Fruit fly (Drosophila melanogaster) whole organism, embryonic: Measurements from ENCODE around the gene CG12206.

Source experiments
- BEAF-32 ChIP-seq: fragments of 200-800 bp; sonication (Bioruptor generic); optimal IDR thresholded peaks from 3 replicates; lab custom pipeline; 2017; ENCODE audit warnings: missing biosample characterization, missing genetic modification characterization, mild to moderate bottlenecking, moderate library complexity, missing genetic modification reagents
- Bdp1 ChIP-seq: fragments of 200-800 bp; sonication (Bioruptor generic); optimal IDR thresholded peaks from 3 replicates; lab custom pipeline; 2016; ENCODE audit warnings: missing biosample characterization, missing genetic modification characterization
- CG10209 ChIP-seq: fragments of 200-800 bp; sonication (Bioruptor generic); optimal IDR thresholded peaks from 3 replicates; lab custom pipeline; 2017; ENCODE audit warnings: missing biosample characterization, mild to moderate bottlenecking, missing genetic modification characterization, missing genetic modification reagents
- CG11247 ChIP-seq: fragments of 200-800 bp; sonication (Bioruptor generic); IDR thresholded peaks from 2 replicates; pipeline ENCODE4 v1.3.6; 2022; ENCODE audit warnings: missing biosample characterization, missing genetic modification characterization
- CG13775 ChIP-seq: fragments of 200-800 bp; sonication (Bioruptor generic); optimal IDR thresholded peaks from 3 replicates; lab custom pipeline; 2017; ENCODE audit warnings: missing biosample characterization, mild to moderate bottlenecking, missing genetic modification characterization
- CG14965 ChIP-seq: fragments of 200-800 bp; sonication (Bioruptor generic); optimal IDR thresholded peaks from 2 replicates; lab custom pipeline; 2016; ENCODE audit warnings: missing biosample characterization, missing genetic modification characterization, borderline replicate concordance
- CG15696 ChIP-seq: fragments of 200-800 bp; sonication (Bioruptor generic); optimal IDR thresholded peaks from 2 replicates; lab custom pipeline; 2019; ENCODE audit warnings: missing biosample characterization, mild to moderate bottlenecking, missing genetic modification characterization, moderate library complexity
- CG17186 ChIP-seq: fragments of 200-800 bp; sonication (Bioruptor generic); optimal IDR thresholded peaks from 3 replicates; lab custom pipeline; 2017; ENCODE audit warnings: missing biosample characterization, missing genetic modification reagents, missing genetic modification characterization
- CG17612 ChIP-seq: fragments of 200-800 bp; sonication (Bioruptor generic); IDR thresholded peaks from 2 replicates; pipeline ENCODE4 v1.3.6; 2022; ENCODE audit warnings: missing biosample characterization, missing genetic modification characterization
- CG18011 ChIP-seq: fragments of 200-800 bp; sonication (Bioruptor generic); optimal IDR thresholded peaks from 2 replicates; lab custom pipeline; 2017; ENCODE audit warnings: missing biosample characterization, missing genetic modification characterization, mild to moderate bottlenecking, moderate library complexity, missing genotype
- CG18599 ChIP-seq: fragments of 200-800 bp; sonication (Bioruptor generic); optimal IDR thresholded peaks from 3 replicates; lab custom pipeline; 2017; ENCODE audit warnings: missing biosample characterization, missing genetic modification characterization, mild to moderate bottlenecking, moderate library complexity, missing genetic modification reagents
- CG30020 ChIP-seq: fragments of 200-800 bp; optimal IDR thresholded peaks from 2 replicates; lab custom pipeline; 2019; ENCODE audit warnings: missing biosample characterization, mild to moderate bottlenecking, missing genetic modification characterization, moderate library complexity
- CG3065 ChIP-seq: fragments of 200-800 bp; sonication (Bioruptor generic); optimal IDR thresholded peaks from 2 replicates; lab custom pipeline; 2016; ENCODE audit warnings: missing biosample characterization, missing genetic modification characterization
- CG33213 ChIP-seq: fragments of 200-800 bp; sonication (Bioruptor generic); optimal IDR thresholded peaks from 3 replicates; lab custom pipeline; 2016; ENCODE audit warnings: missing biosample characterization, missing genetic modification characterization
- CG3847 ChIP-seq: fragments of 200-800 bp; sonication (Bioruptor generic); IDR thresholded peaks from 2 replicates; pipeline ENCODE4 v1.3.6; 2022; ENCODE audit warnings: missing biosample characterization, missing genetic modification characterization
- CG6689 ChIP-seq: fragments of 200-800 bp; sonication (Bioruptor generic); IDR thresholded peaks from 2 replicates; pipeline ENCODE4 v1.3.6; 2022; ENCODE audit warnings: missing biosample characterization, missing genetic modification characterization
- CG6813 ChIP-seq: fragments of 200-800 bp; sonication (Bioruptor generic); optimal IDR thresholded peaks from 2 replicates; lab custom pipeline; 2017; ENCODE audit warnings: missing biosample characterization, missing genetic modification characterization, mild to moderate bottlenecking, moderate library complexity, missing genetic modification reagents
- CG7786 ChIP-seq: fragments of 200-800 bp; sonication (Bioruptor generic); optimal IDR thresholded peaks from 2 replicates; lab custom pipeline; 2016; ENCODE audit warnings: missing biosample characterization, missing genetic modification characterization
- CG9797 ChIP-seq: fragments of 200-800 bp; sonication (Bioruptor generic); optimal IDR thresholded peaks from 3 replicates; lab custom pipeline; 2018; ENCODE audit warnings: missing biosample characterization, mild to moderate bottlenecking, missing genetic modification characterization
- CG9817 ChIP-seq: fragments of 200-800 bp; sonication (Bioruptor generic); optimal IDR thresholded peaks from 2 replicates; lab custom pipeline; 2018; ENCODE audit warnings: missing biosample characterization, mild to moderate bottlenecking, missing genetic modification characterization, moderate library complexity
- CrebB ChIP-seq: fragments of 200-800 bp; sonication (Bioruptor generic); optimal IDR thresholded peaks from 3 replicates; lab custom pipeline; 2018; ENCODE audit warnings: missing biosample characterization, mild to moderate bottlenecking, missing genetic modification characterization
- Doc2 ChIP-seq: fragments of 200-800 bp; sonication (Bioruptor generic); IDR thresholded peaks from 2 replicates; pipeline ENCODE4 v1.3.6; 2022; ENCODE audit warnings: missing biosample characterization, missing genetic modification characterization
- Fer1 ChIP-seq: fragments of 200-800 bp; sonication (Bioruptor generic); optimal IDR thresholded peaks from 2 replicates; lab custom pipeline; 2017; ENCODE audit warnings: missing biosample characterization, mild to moderate bottlenecking, missing genetic modification characterization
- Gsc ChIP-seq: fragments of 200-800 bp; sonication (Bioruptor generic); IDR thresholded peaks from 2 replicates; pipeline ENCODE4 v1.3.6; 2022; ENCODE audit warnings: missing biosample characterization, missing genetic modification characterization
- Gug ChIP-seq: fragments of 200-800 bp; sonication (Bioruptor generic); IDR thresholded peaks from 4 replicates; pipeline ENCODE4 v1.3.6; 2022; ENCODE audit warnings: missing biosample characterization, missing genetic modification characterization
- HLHmδ ChIP-seq: fragments of 200-800 bp; sonication (Bioruptor generic); optimal IDR thresholded peaks from 2 replicates; lab custom pipeline; 2018; ENCODE audit warnings: missing biosample characterization, mild to moderate bottlenecking, missing genetic modification characterization, moderate library complexity
- Hr51 ChIP-seq, 2 experiments: fragments of 200-800 bp; sonication (Bioruptor generic); optimal IDR thresholded peaks; 2 replicates in 1 of 2; 3 replicates in 1 of 2; lab custom pipeline; 2016 to 2018; ENCODE audit warnings: missing biosample characterization in 2 of 2, missing genetic modification characterization in 2 of 2, mild to moderate bottlenecking in 1 of 2, moderate library complexity in 1 of 2
- MTF-1 ChIP-seq: fragments of 200-800 bp; sonication (Bioruptor generic); optimal IDR thresholded peaks from 2 replicates; lab custom pipeline; 2018; ENCODE audit warnings: missing biosample characterization, mild to moderate bottlenecking, missing genetic modification characterization, borderline replicate concordance
- Meics ChIP-seq: fragments of 200-800 bp; sonication (Bioruptor generic); optimal IDR thresholded peaks from 2 replicates; lab custom pipeline; 2017; ENCODE audit warnings: missing biosample characterization, mild to moderate bottlenecking, missing genetic modification characterization
- Mrtf ChIP-seq: fragments of 200-800 bp; sonication (Bioruptor generic); IDR thresholded peaks from 3 replicates; pipeline ENCODE4 v1.3.6; 2022; ENCODE audit warnings: missing biosample characterization, missing genetic modification characterization
- NC2β ChIP-seq: fragments of 200-800 bp; sonication (Bioruptor generic); optimal IDR thresholded peaks from 2 replicates; lab custom pipeline; 2016; ENCODE audit warnings: missing biosample characterization, missing genetic modification characterization
- NK7.1 ChIP-seq: fragments of 200-800 bp; sonication (Bioruptor generic); optimal IDR thresholded peaks from 3 replicates; lab custom pipeline; 2016; ENCODE audit warnings: missing biosample characterization, missing genetic modification characterization
- Neu2 ChIP-seq: fragments of 200-800 bp; sonication (Bioruptor generic); optimal IDR thresholded peaks from 3 replicates; lab custom pipeline; 2016; ENCODE audit warnings: missing biosample characterization, missing genetic modification characterization, borderline replicate concordance
- Poxn ChIP-seq: fragments of 200-800 bp; sonication (Bioruptor generic); IDR thresholded peaks from 2 replicates; pipeline ENCODE4 v1.3.6; 2022; ENCODE audit warnings: missing biosample characterization, missing genetic modification characterization
- Ravus ChIP-seq: fragments of 200-800 bp; sonication (Bioruptor generic); IDR thresholded peaks from 2 replicates; pipeline ENCODE4 v1.3.6; 2022; ENCODE audit warnings: missing biosample characterization, missing genetic modification characterization
- caup ChIP-seq: fragments of 200-800 bp; sonication (Bioruptor generic); optimal IDR thresholded peaks from 3 replicates; lab custom pipeline; 2017; ENCODE audit warnings: missing biosample characterization, mild to moderate bottlenecking, missing genetic modification characterization, moderate library complexity; ENCODE audit not compliant: severe bottlenecking
- crc ChIP-seq: fragments of 200-800 bp; sonication (Bioruptor generic); optimal IDR thresholded peaks from 2 replicates; lab custom pipeline; 2016; ENCODE audit warnings: missing biosample characterization, missing genetic modification characterization
- dpn ChIP-seq, 2 experiments: fragments of 200-800 bp; sonication (Bioruptor generic); optimal IDR thresholded peaks; 3 replicates each; lab custom pipeline; 2016; ENCODE audit warnings: missing biosample characterization in 2 of 2, missing genetic modification characterization in 2 of 2
- grau ChIP-seq: fragments of 200-800 bp; optimal IDR thresholded peaks from 3 replicates; lab custom pipeline; 2019; ENCODE audit warnings: missing biosample characterization, mild to moderate bottlenecking, missing genetic modification characterization, moderate library complexity
- klu ChIP-seq: fragments of 200-800 bp; sonication (Bioruptor generic); IDR thresholded peaks from 2 replicates; pipeline ENCODE4 v1.3.6; 2022; ENCODE audit warnings: missing biosample characterization, missing genetic modification characterization
- kni ChIP-seq: fragments of 200-800 bp; sonication (Bioruptor generic); optimal IDR thresholded peaks from 3 replicates; lab custom pipeline; 2017; ENCODE audit warnings: mild to moderate bottlenecking, missing biosample characterization, missing genetic modification reagents, missing genetic modification characterization
- mld ChIP-seq: fragments of 200-800 bp; sonication (Bioruptor generic); IDR thresholded peaks from 3 replicates; pipeline ENCODE4 v1.3.6; 2022; ENCODE audit warnings: missing biosample characterization, missing genetic modification characterization; ENCODE audit not compliant: partially characterized antibody
- nerfin-1 ChIP-seq: fragments of 200-800 bp; sonication (Bioruptor generic); optimal IDR thresholded peaks from 3 replicates; lab custom pipeline; 2019; ENCODE audit warnings: missing biosample characterization, mild to moderate bottlenecking, missing genetic modification characterization, moderate library complexity
- org-1 ChIP-seq: fragments of 200-800 bp; sonication (Bioruptor generic); optimal IDR thresholded peaks from 2 replicates; lab custom pipeline; 2017; ENCODE audit warnings: missing biosample characterization, missing genetic modification characterization
- otp ChIP-seq: fragments of 200-800 bp; sonication (Bioruptor generic); IDR thresholded peaks from 3 replicates; pipeline ENCODE4, ENCODE4 v1.3.6; 2022; ENCODE audit warnings: missing biosample characterization, missing genetic modification characterization
- pros ChIP-seq: fragments of 200-800 bp; sonication (Bioruptor generic); optimal IDR thresholded peaks from 3 replicates; lab custom pipeline; 2019; ENCODE audit warnings: missing biosample characterization, mild to moderate bottlenecking, missing genetic modification characterization, moderate library complexity
- sima ChIP-seq: fragments of 200-800 bp; sonication (Bioruptor generic); optimal IDR thresholded peaks from 2 replicates; lab custom pipeline; 2016; ENCODE audit warnings: missing biosample characterization, missing genetic modification characterization
- wor ChIP-seq: fragments of 200-800 bp; sonication (Bioruptor generic); IDR thresholded peaks from 2 replicates; pipeline ENCODE4 v1.3.6; 2022; ENCODE audit warnings: missing biosample characterization, missing genetic modification characterization
- zen2 ChIP-seq: fragments of 200-800 bp; sonication (Bioruptor generic); IDR thresholded peaks from 3 replicates; pipeline ENCODE4 v1.3.6; 2022; ENCODE audit warnings: missing biosample characterization, missing genetic modification characterization; ENCODE audit not compliant: partially characterized antibody

CG12206 gene

DNA sequence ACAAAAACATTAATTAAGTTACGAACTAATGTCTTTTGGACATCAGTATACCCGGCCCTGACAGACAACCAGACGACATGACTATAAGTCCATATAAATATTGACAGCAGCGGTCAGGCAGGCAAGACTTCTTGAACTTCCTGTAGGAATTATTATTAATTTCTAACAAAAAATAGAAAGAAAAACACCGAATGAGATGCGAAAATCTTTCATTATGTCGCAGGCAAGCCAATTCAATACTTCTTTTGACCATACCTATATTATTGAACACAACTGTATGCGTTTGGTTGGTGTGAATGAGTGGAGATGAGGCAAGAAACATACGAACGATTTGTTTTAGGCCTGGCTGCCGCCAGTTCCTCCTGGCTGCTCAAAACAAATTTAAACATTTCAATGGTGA, 49.4 kb downstream of the CG12206 start (continued):
- TF ChIP-seq nerfin-1 (tag; lab: Kevin White, UChicago) (peak; percentile 56), CG13775 (GFP tag; lab: Kevin White, UChicago) (peak; percentile 65), Bdp1 (peak; percentile 59), Gug (GFP tag; lab: Robert Waterston, UW) (peak; percentile 75), Doc2 (GFP tag; lab: Robert Waterston, UW) (peak; percentile 20; the same call in 1 of the 2 replicates), kni (GFP tag; lab: Kevin White, UChicago) (no peak), CG10209 (GFP tag; lab: Kevin White, UChicago) (peak; percentile 82), Meics (GFP tag; lab: Kevin White, UChicago) (peak; percentile 72), Mrtf (GFP tag; lab: Robert Waterston, UW) (peak; percentile 66; the same call in 2 of the 3 replicates), CG9797 (GFP tag; lab: Kevin White, UChicago) (no peak), crc (GFP tag; lab: Kevin White, UChicago) (peak; percentile 69), CG6689 (peak; percentile 85), dpn (GFP tag; optimal IDR thresholded peaks at IDR 0.05; lab: Kevin White, UChicago) (peak; percentile 82 to 85), BEAF-32 (GFP tag; lab: Kevin White, UChicago) (no peak), CrebB (tag; lab: Kevin White, UChicago) (peak; percentile 65), klu (GFP tag; lab: Robert Waterston, UW) (peak; percentile 61; the same call in 1 of the 2 replicates), CG9817 (peak; percentile 74), NC2β (peak; percentile 70), otp (GFP tag; lab: Robert Waterston, UW) (peak; percentile 81), NK7.1 (GFP tag; lab: Kevin White, UChicago) (peak; percentile 50), Poxn (GFP tag; lab: Robert Waterston, UW) (peak; percentile 33; the same call in 1 of the 2 replicates), CG18011 (GFP tag; lab: Kevin White, UChicago) (peak; percentile 48), CG17612 (GFP tag; lab: Robert Waterston, UW) (no peak; the same call in 1 of the 2 replicates), CG6813 (peak; percentile 60), CG30020 (tag; lab: Kevin White, UChicago) (no peak), zen2 (GFP tag; lab: Robert Waterston, UW) (no peak), CG18599 (GFP tag; lab: Kevin White, UChicago) (peak; percentile 82), mld (GFP tag; lab: Robert Waterston, UW) (no peak), sima (GFP tag; lab: Kevin White, UChicago) (no peak), Gsc (GFP tag; lab: Robert Waterston, UW) (peak; percentile 63), Fer1 (GFP tag; lab: Kevin White, UChicago) (peak; percentile 77), org-1 (GFP tag; lab: Kevin White, UChicago) (peak; percentile 79), HLHmδ (GFP tag; lab: Kevin White, UChicago) (no peak), CG15696 (tag; lab: Kevin White, UChicago) (peak; percentile 12), CG3847 (peak; percentile 69; the same call in 1 of the 2 replicates), Ravus (no peak), grau (peak; percentile 85), CG7786 (peak; percentile 73), CG17186 (GFP tag; lab: Kevin White, UChicago) (no peak), CG33213 (GFP tag; lab: Kevin White, UChicago) (peak; percentile 37), Hr51 (GFP tag; optimal IDR thresholded peaks at IDR 0.05; lab: Kevin White, UChicago) (peak; percentile 50 to 90), Neu2 (GFP tag; lab: Kevin White, UChicago) (no peak), CG3065 (GFP tag; lab: Kevin White, UChicago) (peak; percentile 34), wor (GFP tag; lab: Robert Waterston, UW) (peak; percentile 70), caup (GFP tag; lab: Kevin White, UChicago) (peak; percentile 72), MTF-1 (GFP tag; lab: Kevin White, UChicago) (peak; percentile 71), CG11247 (GFP tag; lab: Robert Waterston, UW) (peak; percentile 81), CG14965 (GFP tag; lab: Kevin White, UChicago) (no peak), pros (no peak)
